Fruit fly (Drosophila melanogaster) S2 (cell line): ENCODE measurements around the gene Naglu.

Experiments
- CG8478 ChIP-seq: fragments of >200 bp; optimal IDR thresholded peaks from 2 replicates; lab custom pipeline; 2018
- CTCF ChIP-seq, 2 experiments: fragments of >200 bp; optimal IDR thresholded peaks; 2 replicates each; lab custom pipeline; 2018

dm6 chr2L:8370364-8371326 is 41.0 kb downstream of the Naglu start, which contains the start of gene CG17292:
- TF ChIP-seq CG8478 (lab: Kevin White, UChicago) = no peak
- no peak for TF ChIP-seq CTCF (optimal IDR thresholded peaks at IDR 0.05; lab: Kevin White, UChicago)
